4 fruit fly cellular contexts compared by ENCODE assay signal in genomic region chr3R:29322637-29323036, dm6.
TF ChIP-seq lines count a peak whose summit lies in the region.

No protein-coding gene starts in this region.

- no peak for TF ChIP-seq CTCF in whole organism, embryonic (GFP tag; optimal IDR thresholded peaks at IDR 0.05; lab: Kevin White, UChicago)

TF ChIP-seq in whole organism, embryonic, 481 proteins besides CTCF, POLR2A, EP300 and RAD21 (continues in another document):
- no peak for TF ChIP-seq CG13424 (tag; optimal IDR thresholded peaks at IDR 0.05; lab: Kevin White, UChicago)
- peak; percentile 38; the same call in 1 of the 2 replicates for TF ChIP-seq lmd (GFP tag; IDR thresholded peaks at IDR 0.05; lab: Robert Waterston, UW)
- TF ChIP-seq CG18619 (GFP tag; optimal IDR thresholded peaks at IDR 0.05; lab: Kevin White, UChicago) = no peak
- peak; percentile 33 for TF ChIP-seq CG2120 (GFP tag; optimal IDR thresholded peaks at IDR 0.05; lab: Kevin White, UChicago)
- peak; percentile 21 for TF ChIP-seq gem (tag; optimal IDR thresholded peaks at IDR 0.05; lab: Kevin White, UChicago)
- TF ChIP-seq CG4424 (GFP tag; optimal IDR thresholded peaks at IDR 0.05; lab: Kevin White, UChicago) = peak; percentile 4
- TF ChIP-seq CG5953 (GFP tag; IDR thresholded peaks at IDR 0.05; lab: Robert Waterston, UW) = no peak
- TF ChIP-seq btn (GFP tag; optimal IDR thresholded peaks at IDR 0.05; lab: Kevin White, UChicago) = no peak
- peak; percentile 3 for TF ChIP-seq nmo (GFP tag; optimal IDR thresholded peaks at IDR 0.05; lab: Kevin White, UChicago)
- TF ChIP-seq gsb (GFP tag; IDR thresholded peaks at IDR 0.05; lab: Robert Waterston, UW) = no peak
- peak; percentile 2 for TF ChIP-seq CG2678 (tag; optimal IDR thresholded peaks at IDR 0.05; lab: Kevin White, UChicago)
- no peak for TF ChIP-seq p53 (GFP tag; optimal IDR thresholded peaks at IDR 0.05; lab: Kevin White, UChicago)
- 0 out of 2 replicates have a peak, but pooled peaks have one; percentile 8 for TF ChIP-seq vvl (GFP tag; IDR thresholded peaks at IDR 0.05; lab: Robert Waterston, UW)
- TF ChIP-seq CG7839 (tag; optimal IDR thresholded peaks at IDR 0.05; lab: Kevin White, UChicago) = peak; percentile 4
- no peak for TF ChIP-seq pan (optimal IDR thresholded peaks at IDR 0.05; lab: Kevin White, UChicago)
- TF ChIP-seq pan (GFP tag; optimal IDR thresholded peaks at IDR 0.05 in 1 of 2, IDR thresholded peaks at IDR 0.05 in 1 of 2) = peak in 1 of 2 experiments; percentile 11
- 0 out of 2 replicates have a peak, but pooled peaks have one; percentile 21 for TF ChIP-seq CG6689 (GFP tag; IDR thresholded peaks at IDR 0.05; lab: Robert Waterston, UW)
- TF ChIP-seq dysf (GFP tag; IDR thresholded peaks at IDR 0.05; lab: Robert Waterston, UW) = peak; percentile 60; the same call in 1 of the 3 replicates
- peak; percentile 35; the same call in 1 of the 3 replicates for TF ChIP-seq zfh1 (GFP tag; IDR thresholded peaks at IDR 0.05; lab: Robert Waterston, UW)
- TF ChIP-seq sna (GFP tag; IDR thresholded peaks at IDR 0.05; lab: Robert Waterston, UW; ENCODE audit: partially characterized antibody) = no peak
- peak; percentile 35; the same call in 1 of the 2 replicates for TF ChIP-seq Xrp1 (GFP tag; IDR thresholded peaks at IDR 0.05; lab: Robert Waterston, UW)

TF ChIP-seq in whole organism, prepupa, 60 proteins besides CTCF, POLR2A, EP300 and RAD21:
- peak; percentile 14 for TF ChIP-seq Hr4 (GFP tag; optimal IDR thresholded peaks at IDR 0.05; lab: Kevin White, UChicago)
- TF ChIP-seq svp (GFP tag; lab: Kevin White, UChicago) = peak; percentile 26
- peak; percentile 2 for TF ChIP-seq acj6 (GFP tag; optimal IDR thresholded peaks at IDR 0.05; lab: Kevin White, UChicago)
- 0 out of 2 replicates have a peak, but pooled peaks have one; percentile 11 for TF ChIP-seq CG11294 (GFP tag; IDR thresholded peaks at IDR 0.05; lab: Robert Waterston, UW)
- TF ChIP-seq CG6854 (GFP tag; optimal IDR thresholded peaks at IDR 0.05; lab: Kevin White, UChicago) = no peak
- TF ChIP-seq cyc (GFP tag; optimal IDR thresholded peaks at IDR 0.05; lab: Kevin White, UChicago) = no peak
- peak; percentile 62 for TF ChIP-seq Eip78C (GFP tag; lab: Kevin White, UChicago)
- TF ChIP-seq pdm3 (GFP tag; optimal IDR thresholded peaks at IDR 0.05; lab: Kevin White, UChicago) = peak; percentile 9
- TF ChIP-seq CG32006 (GFP tag; optimal IDR thresholded peaks at IDR 0.05; lab: Kevin White, UChicago) = peak; percentile 24
- TF ChIP-seq Gug (GFP tag; IDR thresholded peaks at IDR 0.05; lab: Robert Waterston, UW) = 0 out of 2 replicates have a peak, but pooled peaks have one; percentile 24
- 0 out of 3 replicates have a peak, but pooled peaks have one; percentile 29 for TF ChIP-seq CG6163 (GFP tag; IDR thresholded peaks at IDR 0.05; lab: Robert Waterston, UW)
- TF ChIP-seq eg (GFP tag; IDR thresholded peaks at IDR 0.05; lab: Robert Waterston, UW) = peak; percentile 47; the same call in 1 of the 3 replicates
- no peak for TF ChIP-seq CG3032 (tag; optimal IDR thresholded peaks at IDR 0.05; lab: Kevin White, UChicago)
- TF ChIP-seq CG31627 (GFP tag; optimal IDR thresholded peaks at IDR 0.05; lab: Kevin White, UChicago) = no peak

TF ChIP-seq in whole organism, pupa, 21 proteins besides CTCF, POLR2A, EP300 and RAD21:
- TF ChIP-seq fd96Ca (GFP tag; IDR thresholded peaks at IDR 0.05; lab: Robert Waterston, UW) = peak; percentile 42; the same call in 1 of the 3 replicates
- TF ChIP-seq Snoo (tag; optimal IDR thresholded peaks at IDR 0.05; lab: Kevin White, UChicago) = no peak
- TF ChIP-seq D1 (tag; optimal IDR thresholded peaks at IDR 0.05; lab: Kevin White, UChicago) = no peak
- peak; percentile 55; the same call in 1 of the 3 replicates for TF ChIP-seq CG4496 (GFP tag; IDR thresholded peaks at IDR 0.05; lab: Robert Waterston, UW)
- TF ChIP-seq Ets98B (GFP tag; IDR thresholded peaks at IDR 0.05; lab: Robert Waterston, UW) = 0 out of 2 replicates have a peak, but pooled peaks have one; percentile 18
- no peak for TF ChIP-seq CG17806 (tag; optimal IDR thresholded peaks at IDR 0.05; lab: Kevin White, UChicago)
- no peak for TF ChIP-seq CG15710 (tag; optimal IDR thresholded peaks at IDR 0.05; lab: Kevin White, UChicago)
- TF ChIP-seq CG9948 (tag; optimal IDR thresholded peaks at IDR 0.05; lab: Kevin White, UChicago) = no peak
- no peak for TF ChIP-seq gl (tag; optimal IDR thresholded peaks at IDR 0.05; lab: Kevin White, UChicago)
- TF ChIP-seq CG13204 (GFP tag; optimal IDR thresholded peaks at IDR 0.05; lab: Kevin White, UChicago) = no peak
- no peak for TF ChIP-seq rn (GFP tag; IDR thresholded peaks at IDR 0.05; lab: Robert Waterston, UW)
- peak; percentile 54; the same call in 1 of the 2 replicates for TF ChIP-seq CG32121 (GFP tag; IDR thresholded peaks at IDR 0.05; lab: Robert Waterston, UW)
- no peak for TF ChIP-seq CG10348 (GFP tag; IDR thresholded peaks at IDR 0.05; lab: Robert Waterston, UW)
- no peak for TF ChIP-seq CG8159 (tag; optimal IDR thresholded peaks at IDR 0.05; lab: Kevin White, UChicago)
- TF ChIP-seq CG34367 (tag; optimal IDR thresholded peaks at IDR 0.05; lab: Kevin White, UChicago) = no peak
- no peak for TF ChIP-seq Pif1B (GFP tag; optimal IDR thresholded peaks at IDR 0.05; lab: Kevin White, UChicago)
- no peak for TF ChIP-seq CG12605 (GFP tag; IDR thresholded peaks at IDR 0.05; lab: Robert Waterston, UW)
- TF ChIP-seq EcR (GFP tag; optimal IDR thresholded peaks at IDR 0.05; lab: Kevin White, UChicago) = no peak
- peak; percentile 12 for TF ChIP-seq CG14655 (GFP tag; optimal IDR thresholded peaks at IDR 0.05; lab: Kevin White, UChicago)
- TF ChIP-seq CG8301 (tag; optimal IDR thresholded peaks at IDR 0.05; lab: Kevin White, UChicago) = no peak
- TF ChIP-seq Pif1A (GFP tag; optimal IDR thresholded peaks at IDR 0.05; lab: Kevin White, UChicago) = no peak

TF ChIP-seq in whole organism, wandering third instar larva, 38 proteins besides CTCF, POLR2A, EP300 and RAD21:
- TF ChIP-seq h (GFP tag; optimal IDR thresholded peaks at IDR 0.05; lab: Kevin White, UChicago) (peak; percentile 10), psq (GFP tag; optimal IDR thresholded peaks at IDR 0.05; lab: Kevin White, UChicago) (no peak), sv (GFP tag; optimal IDR thresholded peaks at IDR 0.05; lab: Kevin White, UChicago) (no peak), foxo (GFP tag; optimal IDR thresholded peaks at IDR 0.05; lab: Kevin White, UChicago) (peak in 1 of 2 experiments; percentile 8)

Comparison
In these comparisons a context has a peak if more than half of its experiments do, and no peak if none do; other contexts are left out.
1. Of the 7 proteins assayed by ChIP-seq in both whole organism, embryonic and whole organism, prepupa: peak only in whole organism, embryonic: none; only in whole organism, prepupa: Gug; in both: none; in neither: 6.